Fruit fly (Drosophila melanogaster) whole organism, prepupa: ENCODE measurements around the gene Pde6.

Experiments
- CG10631 ChIP-seq: fragments of 200-800 bp; sonication (Bioruptor generic); optimal IDR thresholded peaks from 2 replicates; lab custom pipeline; 2016; ENCODE audit warnings: missing biosample characterization, missing genetic modification characterization
- CG10669 ChIP-seq: fragments of 200-800 bp; sonication (Bioruptor generic); optimal IDR thresholded peaks from 3 replicates; lab custom pipeline; 2018; ENCODE audit warnings: missing biosample characterization, mild to moderate bottlenecking, missing genetic modification characterization, moderate library complexity
- CG11762 ChIP-seq: fragments of 200-800 bp; sonication (Bioruptor generic); optimal IDR thresholded peaks from 3 replicates; lab custom pipeline; 2016; ENCODE audit warnings: missing biosample characterization, missing genetic modification characterization; ENCODE audit not compliant: insufficient read depth
- CG16779 ChIP-seq: fragments of 200-800 bp; sonication (Bioruptor generic); optimal IDR thresholded peaks from 3 replicates; lab custom pipeline; 2017; ENCODE audit warnings: missing biosample characterization, mild to moderate bottlenecking, missing genetic modification characterization
- CG31627 ChIP-seq: fragments of 200-800 bp; sonication (Bioruptor generic); optimal IDR thresholded peaks from 3 replicates; lab custom pipeline; 2016; ENCODE audit warnings: missing biosample characterization, missing genetic modification characterization
- CG32006 ChIP-seq: fragments of 200-800 bp; sonication (Bioruptor generic); optimal IDR thresholded peaks from 3 replicates; lab custom pipeline; 2017; ENCODE audit warnings: missing biosample characterization, mild to moderate bottlenecking, missing genetic modification characterization
- CG34406 ChIP-seq: fragments of 200-800 bp; sonication (Bioruptor generic); optimal IDR thresholded peaks from 3 replicates; lab custom pipeline; 2016; ENCODE audit warnings: missing biosample characterization, missing genetic modification characterization
- CG3919 ChIP-seq: fragments of 200-800 bp; sonication (Bioruptor generic); optimal IDR thresholded peaks from 3 replicates; lab custom pipeline; 2016; ENCODE audit warnings: missing biosample characterization, missing genetic modification characterization
- CG6163 ChIP-seq: fragments of 200-800 bp; sonication (Bioruptor generic); IDR thresholded peaks from 3 replicates; pipeline ENCODE4 v1.3.6; 2022; ENCODE audit warnings: missing biosample characterization, missing genetic modification characterization
- CG6276 ChIP-seq: fragments of 200-800 bp; sonication (Bioruptor generic); optimal IDR thresholded peaks from 2 replicates; lab custom pipeline; 2017; ENCODE audit warnings: missing biosample characterization, mild to moderate bottlenecking, missing genetic modification characterization
- CG6792 ChIP-seq: fragments of 200-800 bp; sonication (Bioruptor generic); optimal IDR thresholded peaks from 3 replicates; lab custom pipeline; 2016; ENCODE audit warnings: missing biosample characterization, missing genetic modification characterization
- CG6854 ChIP-seq: fragments of 200-800 bp; sonication (Bioruptor generic); optimal IDR thresholded peaks from 2 replicates; lab custom pipeline; 2017; ENCODE audit warnings: missing biosample characterization, mild to moderate bottlenecking, missing genetic modification characterization
- CG8119 ChIP-seq: fragments of 200-800 bp; sonication (Bioruptor generic); IDR thresholded peaks from 3 replicates; pipeline ENCODE4 v1.3.6; 2022; ENCODE audit warnings: missing biosample characterization, missing genetic modification characterization
- CG8319 ChIP-seq: fragments of 200-800 bp; sonication (Bioruptor generic); optimal IDR thresholded peaks from 3 replicates; lab custom pipeline; 2016; ENCODE audit warnings: missing biosample characterization, missing genetic modification characterization
- Eip75B ChIP-seq: fragments of 200-800 bp; sonication (Bioruptor generic); optimal IDR thresholded peaks from 3 replicates; lab custom pipeline; 2016; ENCODE audit warnings: missing biosample characterization, missing genetic modification characterization
- Eip78C ChIP-seq: fragments of 200-800 bp; sonication (Bioruptor generic); peaks from one replicate; lab custom pipeline; 2016; ENCODE audit warnings: missing biosample characterization, missing genetic modification characterization
- Gug ChIP-seq: fragments of 200-800 bp; sonication (Bioruptor generic); IDR thresholded peaks from 2 replicates; pipeline ENCODE4 v1.3.6; 2022; ENCODE audit warnings: missing biosample characterization, missing genetic modification characterization
- Hr38 ChIP-seq: sonication (Bioruptor generic); optimal IDR thresholded peaks from 2 replicates; lab custom pipeline; 2016; ENCODE audit warnings: missing biosample characterization, missing genetic modification characterization
- Hr39 ChIP-seq: fragments of 200-800 bp; sonication (Bioruptor generic); optimal IDR thresholded peaks from 2 replicates; lab custom pipeline; 2016; ENCODE audit warnings: missing biosample characterization, missing genetic modification characterization
- Hr4 ChIP-seq: fragments of 200-800 bp; sonication (Bioruptor generic); optimal IDR thresholded peaks from 3 replicates; lab custom pipeline; 2016; ENCODE audit warnings: missing biosample characterization, missing genetic modification characterization
- Lpt ChIP-seq: fragments of 200-800 bp; sonication (Bioruptor generic); optimal IDR thresholded peaks from 3 replicates; lab custom pipeline; 2016; ENCODE audit warnings: missing biosample characterization, missing genetic modification characterization
- Met ChIP-seq: fragments of 200-800 bp; sonication (Bioruptor generic); optimal IDR thresholded peaks from 3 replicates; lab custom pipeline; 2016; ENCODE audit warnings: missing biosample characterization, missing genetic modification characterization
- OdsH ChIP-seq: fragments of 200-800 bp; sonication (Bioruptor generic); optimal IDR thresholded peaks from 3 replicates; lab custom pipeline; 2016; ENCODE audit warnings: missing biosample characterization, missing genetic modification characterization
- Sox102F ChIP-seq: fragments of 200-800 bp; sonication (Bioruptor generic); optimal IDR thresholded peaks from 2 replicates; lab custom pipeline; 2016; ENCODE audit warnings: missing biosample characterization, mild to moderate bottlenecking, missing genetic modification characterization
- Sox15 ChIP-seq: fragments of 200-800 bp; sonication (Bioruptor generic); optimal IDR thresholded peaks from 3 replicates; lab custom pipeline; 2016; ENCODE audit warnings: missing biosample characterization, missing genetic modification characterization
- achi ChIP-seq: fragments of 200-800 bp; sonication (Bioruptor generic); optimal IDR thresholded peaks from 3 replicates; lab custom pipeline; 2016; ENCODE audit warnings: missing biosample characterization, missing genetic modification characterization
- acj6 ChIP-seq: fragments of 200-800 bp; sonication (Bioruptor generic); optimal IDR thresholded peaks from 3 replicates; lab custom pipeline; 2016; ENCODE audit warnings: missing biosample characterization, missing genetic modification characterization
- cyc ChIP-seq: fragments of 200-800 bp; sonication (Bioruptor generic); optimal IDR thresholded peaks from 3 replicates; lab custom pipeline; 2016; ENCODE audit warnings: missing biosample characterization, missing genetic modification characterization
- dsx ChIP-seq: fragments of 200-800 bp; optimal IDR thresholded peaks from 3 replicates; lab custom pipeline; 2019; ENCODE audit warnings: missing biosample characterization, mild to moderate bottlenecking, missing genetic modification characterization, moderate library complexity; ENCODE audit not compliant: poor library complexity, severe bottlenecking
- eg ChIP-seq: fragments of 200-800 bp; sonication (Bioruptor generic); IDR thresholded peaks from 3 replicates; pipeline ENCODE4 v1.3.6; 2022; ENCODE audit warnings: missing biosample characterization, missing genetic modification characterization
- esn ChIP-seq: fragments of 200-800 bp; sonication (Bioruptor generic); optimal IDR thresholded peaks from 2 replicates; lab custom pipeline; 2016; ENCODE audit warnings: missing biosample characterization, mild to moderate bottlenecking, missing genetic modification characterization, moderate library complexity
- fd59A ChIP-seq: fragments of 200-800 bp; sonication (Bioruptor generic); optimal IDR thresholded peaks from 2 replicates; lab custom pipeline; 2017; ENCODE audit warnings: missing biosample characterization, mild to moderate bottlenecking, missing genetic modification characterization, missing genetic modification reagents
- fd85E ChIP-seq: fragments of 200-800 bp; sonication (Bioruptor generic); optimal IDR thresholded peaks from 3 replicates; lab custom pipeline; 2016; ENCODE audit warnings: missing biosample characterization, missing genetic modification characterization
- fkh ChIP-seq: fragments of 200-800 bp; sonication (Bioruptor generic); optimal IDR thresholded peaks from 3 replicates; lab custom pipeline; 2017; ENCODE audit warnings: missing biosample characterization, mild to moderate bottlenecking, missing genetic modification characterization, moderate library complexity
- lz ChIP-seq: fragments of 200-800 bp; sonication (Bioruptor generic); optimal IDR thresholded peaks from 3 replicates; lab custom pipeline; 2016; ENCODE audit warnings: missing biosample characterization, missing genetic modification characterization
- net ChIP-seq: fragments of 200-800 bp; sonication (Bioruptor generic); optimal IDR thresholded peaks from 3 replicates; lab custom pipeline; 2016; ENCODE audit warnings: missing biosample characterization, missing genetic modification characterization
- pdm3 ChIP-seq: fragments of 200-800 bp; sonication (Bioruptor generic); optimal IDR thresholded peaks from 3 replicates; lab custom pipeline; 2016; ENCODE audit warnings: missing biosample characterization, missing genetic modification characterization
- salr ChIP-seq, 2 experiments: fragments of 200-800 bp; sonication (Bioruptor generic); optimal IDR thresholded peaks; 3 replicates each; lab custom pipeline; 2016 to 2018; ENCODE audit warnings: missing biosample characterization in 2 of 2, missing genetic modification characterization in 2 of 2, mild to moderate bottlenecking in 1 of 2
- ss ChIP-seq, 2 experiments: fragments of 200-800 bp; sonication (Bioruptor generic); optimal IDR thresholded peaks; 2 replicates in 1 of 2; 3 replicates in 1 of 2; lab custom pipeline; 2017 to 2018; ENCODE audit warnings: mild to moderate bottlenecking in 2 of 2, missing biosample characterization in 2 of 2, missing genetic modification characterization in 2 of 2, moderate library complexity in 1 of 2
- topi ChIP-seq: fragments of 200-800 bp; sonication (Bioruptor generic); optimal IDR thresholded peaks from 3 replicates; lab custom pipeline; 2016; ENCODE audit warnings: missing biosample characterization, missing genetic modification characterization

The Pde6 gene

dm6 chr3R:14558383-14558883 is 329 bp upstream of the Pde6 start (continued):
- peak; percentile 37 for TF ChIP-seq fd59A (GFP tag; lab: Kevin White, UChicago)
- peak; percentile 65 for TF ChIP-seq OdsH
- peak; percentile 66 for TF ChIP-seq net
- TF ChIP-seq CG31627, result peak; percentile 48
- TF ChIP-seq topi (GFP tag; lab: Kevin White, UChicago), result peak; percentile 61
- TF ChIP-seq CG6792 (GFP tag; lab: Kevin White, UChicago), result peak; percentile 41
- peak; percentile 32 for TF ChIP-seq Sox15 (GFP tag; lab: Kevin White, UChicago)
- peak; percentile 58 for TF ChIP-seq CG16779 (tag; lab: Kevin White, UChicago)
- peak; percentile 59 for TF ChIP-seq Eip75B
- no peak for TF ChIP-seq CG6854 (GFP tag; lab: Kevin White, UChicago)
- peak; percentile 48 for TF ChIP-seq CG11762 (GFP tag; lab: Kevin White, UChicago)
- peak in 1 of 2 experiments; percentile 69 for TF ChIP-seq ss (GFP tag; optimal IDR thresholded peaks at IDR 0.05; lab: Kevin White, UChicago)
- TF ChIP-seq CG6276 (GFP tag; lab: Kevin White, UChicago), result peak; percentile 79
- peak; percentile 43 for TF ChIP-seq cyc (GFP tag; lab: Kevin White, UChicago)
- peak; percentile 59 for TF ChIP-seq esn (GFP tag; lab: Kevin White, UChicago)
- peak; percentile 72 for TF ChIP-seq CG10669 (GFP tag; lab: Kevin White, UChicago)
- TF ChIP-seq CG10631, result peak; percentile 61
- peak; percentile 28 for TF ChIP-seq Hr39
- TF ChIP-seq eg (GFP tag; lab: Robert Waterston, UW), result peak; percentile 81
- TF ChIP-seq fd85E (GFP tag; lab: Kevin White, UChicago), result no peak
- TF ChIP-seq acj6 (GFP tag; lab: Kevin White, UChicago), result peak; percentile 61
- peak; percentile 94 for TF ChIP-seq Eip78C

DNA sequence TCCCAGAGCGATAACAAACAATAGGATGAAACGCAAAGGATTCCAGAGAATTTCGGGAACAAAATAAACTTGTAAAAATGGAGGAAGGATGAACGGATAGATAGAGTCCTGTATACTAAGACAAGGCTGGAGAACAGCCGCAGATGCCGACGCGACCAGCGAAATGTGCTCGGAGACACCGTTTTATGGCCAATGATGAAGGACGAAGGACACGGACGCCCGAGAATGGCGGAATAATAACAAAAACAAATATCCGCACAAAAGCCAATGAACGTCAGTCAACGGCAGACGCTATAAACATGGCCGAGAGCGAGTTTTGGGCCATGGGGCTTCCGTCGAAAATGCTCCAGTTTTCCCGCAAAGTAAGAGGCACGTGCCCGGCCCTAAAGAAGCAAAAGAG is 3.1 kb downstream of the Pde6 start:
- TF ChIP-seq dsx (GFP tag; lab: Kevin White, UChicago), result no peak
- no peak for TF ChIP-seq Sox102F (GFP tag; lab: Kevin White, UChicago)
- no peak for TF ChIP-seq Hr4 (GFP tag; lab: Kevin White, UChicago)
- TF ChIP-seq CG8119 (GFP tag; lab: Robert Waterston, UW), result no peak
- TF ChIP-seq CG6163, result no peak
- no peak for TF ChIP-seq topi (GFP tag; lab: Kevin White, UChicago)
- no peak for TF ChIP-seq ss (GFP tag; optimal IDR thresholded peaks at IDR 0.05; lab: Kevin White, UChicago)
- no peak for TF ChIP-seq Lpt (GFP tag; lab: Kevin White, UChicago)
- no peak for TF ChIP-seq fkh
- no peak for TF ChIP-seq Gug (GFP tag; lab: Robert Waterston, UW)
- TF ChIP-seq net, result no peak
- no peak for TF ChIP-seq salr (GFP tag; optimal IDR thresholded peaks at IDR 0.05; lab: Kevin White, UChicago)

dm6 chr3R:14548752-14549151 is 9.4 kb downstream of the Pde6 start:
- TF ChIP-seq Lpt (GFP tag; lab: Kevin White, UChicago), result no peak

dm6 chr3R:14542038-14542437 is 16.1 kb downstream of the Pde6 start:
- TF ChIP-seq topi (GFP tag; lab: Kevin White, UChicago) (no peak), CG3919 (GFP tag; lab: Kevin White, UChicago) (no peak), dsx (GFP tag; lab: Kevin White, UChicago) (no peak), Hr38 (GFP tag; lab: Kevin White, UChicago) (no peak), CG32006 (no peak), Eip78C (no peak), esn (GFP tag; lab: Kevin White, UChicago) (no peak), lz (GFP tag; lab: Kevin White, UChicago) (no peak), achi (GFP tag; lab: Kevin White, UChicago) (no peak), acj6 (GFP tag; lab: Kevin White, UChicago) (no peak), CG34406 (no peak), pdm3 (GFP tag; lab: Kevin White, UChicago) (no peak), CG8319 (GFP tag; lab: Kevin White, UChicago) (no peak), CG6163 (no peak), Met (GFP tag; lab: Kevin White, UChicago) (no peak), CG31627 (no peak), Hr39 (no peak)
